Worm (Caenorhabditis elegans): ENCODE measurements around the gene C07G3.8.

Gene C07G3.8

ce11 chrV:3538307-3538706, 36.4 kb upstream of the C07G3.8 start, which contains the start of gene nhr-93:
Gene nhr-93, minus strand, starts transcription at chrV:3538407.
- TF ChIP-seq lin-13 (GFP tag; optimal IDR thresholded peaks at IDR 0.05) (no peak), dpl-1 (GFP tag; optimal IDR thresholded peaks at IDR 0.05) (no peak), mdl-1 (tag; optimal IDR thresholded peaks at IDR 0.05) (no peak), egl-27 (tag; optimal IDR thresholded peaks at IDR 0.05) (no peak), tra-1 (GFP tag; IDR thresholded peaks at IDR 0.05) (no peak), daf-12 (tag; optimal IDR thresholded peaks at IDR 0.05) (no peak), ceh-62 (tag; optimal IDR thresholded peaks at IDR 0.05) (no peak), set-16 (GFP tag; IDR thresholded peaks at IDR 0.05) (no peak), nhr-237 (tag; optimal IDR thresholded peaks at IDR 0.05) (no peak), ceh-44 (GFP tag; IDR thresholded peaks at IDR 0.05) (no peak), pqm-1 (tag; optimal IDR thresholded peaks at IDR 0.05) (no peak), lim-7 (GFP tag; IDR thresholded peaks at IDR 0.05) (no peak)

DNA sequence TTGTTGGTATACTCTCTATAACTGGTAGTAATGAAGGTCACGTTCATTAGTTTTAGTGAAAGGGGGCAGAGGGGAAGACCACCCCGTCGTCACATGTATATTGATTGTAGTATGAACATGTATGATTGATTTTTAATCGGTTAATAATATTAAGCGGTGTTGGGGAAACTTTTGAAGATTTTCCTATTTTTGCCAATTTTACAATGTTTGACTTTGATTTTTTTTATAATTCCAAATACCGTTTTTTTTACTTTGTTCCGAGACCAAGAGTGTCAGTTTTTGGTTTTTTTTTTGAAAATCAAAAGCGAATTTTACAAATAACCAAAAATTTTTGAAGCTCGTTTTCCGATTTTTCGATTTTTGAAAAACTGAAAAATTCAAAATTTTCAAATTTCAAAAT, 33.3 kb upstream of the C07G3.8 start, which contains the start of gene nhr-221:
Gene nhr-221, minus strand, starts transcription at position 101 of the 400 bp plus-strand sequence.
- TF ChIP-seq arid-1 (GFP tag; conservative IDR thresholded peaks at IDR 0.05) (no peak), attf-4 (tag; optimal IDR thresholded peaks at IDR 0.05) (no peak), mep-1 (tag; optimal IDR thresholded peaks at IDR 0.05) (no peak), madf-5 (GFP tag; IDR thresholded peaks at IDR 0.05) (no peak), ceh-62 (tag; optimal IDR thresholded peaks at IDR 0.05) (no peak), madf-9 (GFP tag; conservative IDR thresholded peaks at IDR 0.05) (no peak), egl-43 (GFP tag; IDR thresholded peaks at IDR 0.05) (no peak), hif-1 (tag; optimal IDR thresholded peaks at IDR 0.05) (no peak), dmd-6 (GFP tag; IDR thresholded peaks at IDR 0.05) (no peak), nhr-28 (tag; optimal IDR thresholded peaks at IDR 0.05) (no peak), gei-8 (GFP tag; optimal IDR thresholded peaks at IDR 0.05) (no peak), nhr-111 (GFP tag; optimal IDR thresholded peaks at IDR 0.05) (no peak), dmd-8 (GFP tag; IDR thresholded peaks at IDR 0.05) (no peak)

DNA sequence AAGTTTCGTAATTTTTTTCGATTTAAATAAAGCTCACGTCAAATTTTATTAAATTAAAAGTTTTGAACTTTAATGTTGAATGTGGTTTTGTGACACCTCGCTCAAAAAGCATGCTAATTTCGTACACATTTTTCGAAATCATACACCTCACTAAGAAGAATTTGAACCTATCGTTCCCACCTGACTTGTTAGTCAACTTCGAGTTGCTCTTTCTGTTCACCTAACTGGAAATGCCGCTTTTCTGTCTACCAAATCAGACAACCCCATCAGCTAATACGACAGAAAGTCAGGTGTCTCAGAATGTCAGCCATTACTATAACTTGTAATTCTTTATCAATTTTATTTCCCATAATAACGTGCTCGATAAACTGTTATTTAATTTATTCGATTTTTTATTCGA, 28.5 kb upstream of the C07G3.8 start, which contains the start of gene srbc-66:
Gene srbc-66, plus strand, starts transcription at position 301 of the 400 bp plus-strand sequence.
- TF ChIP-seq ZK337.2 (GFP tag; IDR thresholded peaks at IDR 0.05): no peak
- TF ChIP-seq tag-97 (GFP tag; IDR thresholded peaks at IDR 0.05): no peak
- TF ChIP-seq hlh-11 (tag; optimal IDR thresholded peaks at IDR 0.05): no peak
- TF ChIP-seq pha-4 (GFP tag; IDR thresholded peaks at IDR 0.05): no peak
- no peak for TF ChIP-seq pha-4 (tag; optimal IDR thresholded peaks at IDR 0.05)
- TF ChIP-seq T20F7.1 (GFP tag; optimal IDR thresholded peaks at IDR 0.05): no peak
- TF ChIP-seq saeg-2 (GFP tag; IDR thresholded peaks at IDR 0.05): no peak

DNA sequence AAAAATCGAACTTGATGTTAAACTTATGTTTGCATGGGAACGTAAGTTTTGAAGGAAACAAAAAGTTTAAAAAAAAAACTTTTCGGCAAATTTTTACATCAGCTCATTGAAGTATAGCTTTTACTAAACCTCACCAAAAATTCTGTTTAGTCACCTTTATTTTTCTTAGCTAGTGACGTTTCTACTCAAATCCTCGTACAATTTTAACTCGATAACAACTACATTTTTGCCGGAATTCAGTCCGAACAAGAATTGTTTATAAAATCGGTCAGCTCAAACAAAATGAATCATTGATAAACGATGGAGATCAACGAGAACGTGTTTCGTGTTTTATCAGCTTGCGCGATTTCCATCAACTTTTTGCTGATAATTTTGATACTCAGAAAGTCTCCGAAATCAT, 24.9 kb upstream of the C07G3.8 start, which contains the start of gene str-260:
Gene str-260, plus strand, starts transcription at position 301 of the 400 bp plus-strand sequence.
- no peak for TF ChIP-seq fkh-10 (GFP tag; optimal IDR thresholded peaks at IDR 0.05)
- no peak for TF ChIP-seq zag-1 (tag; optimal IDR thresholded peaks at IDR 0.05)
- TF ChIP-seq tra-1 (GFP tag; IDR thresholded peaks at IDR 0.05): no peak
- no peak for TF ChIP-seq unc-62 (GFP tag; optimal IDR thresholded peaks at IDR 0.05 in 1 of 2)
- TF ChIP-seq unc-62 (tag; optimal IDR thresholded peaks at IDR 0.05): no peak
- TF ChIP-seq aly-2 (tag; optimal IDR thresholded peaks at IDR 0.05): no peak
- no peak for TF ChIP-seq dmd-9 (GFP tag; IDR thresholded peaks at IDR 0.05)
- no peak for TF ChIP-seq php-3 (GFP tag; IDR thresholded peaks at IDR 0.05)
- no peak for TF ChIP-seq nhr-41 (GFP tag; IDR thresholded peaks at IDR 0.05)
- TF ChIP-seq ctbp-1 (GFP tag; IDR thresholded peaks at IDR 0.05): no peak
- no peak for TF ChIP-seq nhr-42 (GFP tag; IDR thresholded peaks at IDR 0.05)
- no peak for TF ChIP-seq nhr-237 (tag; optimal IDR thresholded peaks at IDR 0.05)
- TF ChIP-seq unc-130 (GFP tag; optimal IDR thresholded peaks at IDR 0.05): no peak
- no peak for TF ChIP-seq skn-1 (tag; optimal IDR thresholded peaks at IDR 0.05)
- TF ChIP-seq nhr-77 (tag; optimal IDR thresholded peaks at IDR 0.05): no peak
- no peak for TF ChIP-seq lin-39 (tag; optimal IDR thresholded peaks at IDR 0.05)
- TF ChIP-seq lin-1 (GFP tag; IDR thresholded peaks at IDR 0.05): no peak

Measured in whole organism, L4 larva.